Fruit fly (Drosophila melanogaster) whole organism, prepupa: Measurements from ENCODE around the gene Cpr23B.

Source experiments
- CG10631 ChIP-seq: fragments of 200-800 bp; sonication (Bioruptor generic); optimal IDR thresholded peaks from 2 replicates; lab custom pipeline; 2016; ENCODE audit warnings: missing biosample characterization, missing genetic modification characterization
- CG10669 ChIP-seq: fragments of 200-800 bp; sonication (Bioruptor generic); optimal IDR thresholded peaks from 3 replicates; lab custom pipeline; 2018; ENCODE audit warnings: missing biosample characterization, mild to moderate bottlenecking, missing genetic modification characterization, moderate library complexity
- CG11294 ChIP-seq: fragments of 200-800 bp; sonication (Bioruptor generic); IDR thresholded peaks from 2 replicates; pipeline ENCODE4 v1.3.6; 2022; ENCODE audit warnings: missing biosample characterization, missing genetic modification characterization
- CG11762 ChIP-seq: fragments of 200-800 bp; sonication (Bioruptor generic); optimal IDR thresholded peaks from 3 replicates; lab custom pipeline; 2016; ENCODE audit warnings: missing biosample characterization, missing genetic modification characterization; ENCODE audit not compliant: insufficient read depth
- CG15336 ChIP-seq: fragments of 200-800 bp; sonication (Bioruptor generic); IDR thresholded peaks from 2 replicates; pipeline ENCODE4 v1.3.6; 2022; ENCODE audit warnings: missing biosample characterization, missing genetic modification characterization
- CG1621 ChIP-seq: fragments of 200-800 bp; sonication (Bioruptor generic); optimal IDR thresholded peaks from 3 replicates; lab custom pipeline; 2018; ENCODE audit warnings: missing biosample characterization, mild to moderate bottlenecking, missing genetic modification characterization
- CG16779 ChIP-seq: fragments of 200-800 bp; sonication (Bioruptor generic); optimal IDR thresholded peaks from 3 replicates; lab custom pipeline; 2017; ENCODE audit warnings: missing biosample characterization, mild to moderate bottlenecking, missing genetic modification characterization
- CG3032 ChIP-seq: fragments of 200-800 bp; optimal IDR thresholded peaks from 2 replicates; lab custom pipeline; 2019; ENCODE audit warnings: missing biosample characterization, mild to moderate bottlenecking, missing genetic modification characterization, moderate library complexity
- CG31627 ChIP-seq: fragments of 200-800 bp; sonication (Bioruptor generic); optimal IDR thresholded peaks from 3 replicates; lab custom pipeline; 2016; ENCODE audit warnings: missing biosample characterization, missing genetic modification characterization
- CG32006 ChIP-seq: fragments of 200-800 bp; sonication (Bioruptor generic); optimal IDR thresholded peaks from 3 replicates; lab custom pipeline; 2017; ENCODE audit warnings: missing biosample characterization, mild to moderate bottlenecking, missing genetic modification characterization
- CG3919 ChIP-seq: fragments of 200-800 bp; sonication (Bioruptor generic); optimal IDR thresholded peaks from 3 replicates; lab custom pipeline; 2016; ENCODE audit warnings: missing biosample characterization, missing genetic modification characterization
- CG4318 ChIP-seq: fragments of 200-800 bp; sonication (Bioruptor generic); optimal IDR thresholded peaks from 3 replicates; lab custom pipeline; 2017; ENCODE audit warnings: missing biosample characterization, mild to moderate bottlenecking, missing genetic modification characterization
- CG6163 ChIP-seq: fragments of 200-800 bp; sonication (Bioruptor generic); IDR thresholded peaks from 3 replicates; pipeline ENCODE4 v1.3.6; 2022; ENCODE audit warnings: missing biosample characterization, missing genetic modification characterization
- CG6276 ChIP-seq: fragments of 200-800 bp; sonication (Bioruptor generic); optimal IDR thresholded peaks from 2 replicates; lab custom pipeline; 2017; ENCODE audit warnings: missing biosample characterization, mild to moderate bottlenecking, missing genetic modification characterization
- CG6792 ChIP-seq: fragments of 200-800 bp; sonication (Bioruptor generic); optimal IDR thresholded peaks from 3 replicates; lab custom pipeline; 2016; ENCODE audit warnings: missing biosample characterization, missing genetic modification characterization
- CG6808 ChIP-seq: fragments of 200-800 bp; sonication (Bioruptor generic); optimal IDR thresholded peaks from 3 replicates; lab custom pipeline; 2017; ENCODE audit warnings: missing biosample characterization, missing genetic modification characterization, mild to moderate bottlenecking, moderate library complexity, missing genetic modification reagents
- CG6854 ChIP-seq: fragments of 200-800 bp; sonication (Bioruptor generic); optimal IDR thresholded peaks from 2 replicates; lab custom pipeline; 2017; ENCODE audit warnings: missing biosample characterization, mild to moderate bottlenecking, missing genetic modification characterization
- CG7368 ChIP-seq: fragments of 200-800 bp; sonication (Bioruptor generic); optimal IDR thresholded peaks from 3 replicates; lab custom pipeline; 2016; ENCODE audit warnings: missing biosample characterization, missing genetic modification characterization
- CG9139 ChIP-seq: fragments of 200-800 bp; sonication (Bioruptor generic); optimal IDR thresholded peaks from 3 replicates; lab custom pipeline; 2017; ENCODE audit warnings: missing biosample characterization, mild to moderate bottlenecking, missing genetic modification characterization
- Eip78C ChIP-seq: fragments of 200-800 bp; sonication (Bioruptor generic); peaks from one replicate; lab custom pipeline; 2016; ENCODE audit warnings: missing biosample characterization, missing genetic modification characterization
- Ets21C ChIP-seq: fragments of 200-800 bp; sonication (Bioruptor generic); optimal IDR thresholded peaks from 3 replicates; lab custom pipeline; 2016; ENCODE audit warnings: missing biosample characterization, missing genetic modification characterization
- Hr38 ChIP-seq: sonication (Bioruptor generic); optimal IDR thresholded peaks from 2 replicates; lab custom pipeline; 2016; ENCODE audit warnings: missing biosample characterization, missing genetic modification characterization
- Hr39 ChIP-seq: fragments of 200-800 bp; sonication (Bioruptor generic); optimal IDR thresholded peaks from 2 replicates; lab custom pipeline; 2016; ENCODE audit warnings: missing biosample characterization, missing genetic modification characterization
- Hr4 ChIP-seq: fragments of 200-800 bp; sonication (Bioruptor generic); optimal IDR thresholded peaks from 3 replicates; lab custom pipeline; 2016; ENCODE audit warnings: missing biosample characterization, missing genetic modification characterization
- Lpt ChIP-seq: fragments of 200-800 bp; sonication (Bioruptor generic); optimal IDR thresholded peaks from 3 replicates; lab custom pipeline; 2016; ENCODE audit warnings: missing biosample characterization, missing genetic modification characterization
- Sox102F ChIP-seq: fragments of 200-800 bp; sonication (Bioruptor generic); optimal IDR thresholded peaks from 2 replicates; lab custom pipeline; 2016; ENCODE audit warnings: missing biosample characterization, mild to moderate bottlenecking, missing genetic modification characterization
- achi ChIP-seq: fragments of 200-800 bp; sonication (Bioruptor generic); optimal IDR thresholded peaks from 3 replicates; lab custom pipeline; 2016; ENCODE audit warnings: missing biosample characterization, missing genetic modification characterization
- acj6 ChIP-seq: fragments of 200-800 bp; sonication (Bioruptor generic); optimal IDR thresholded peaks from 3 replicates; lab custom pipeline; 2016; ENCODE audit warnings: missing biosample characterization, missing genetic modification characterization
- cyc ChIP-seq: fragments of 200-800 bp; sonication (Bioruptor generic); optimal IDR thresholded peaks from 3 replicates; lab custom pipeline; 2016; ENCODE audit warnings: missing biosample characterization, missing genetic modification characterization
- dac ChIP-seq: fragments of 200-800 bp; sonication (Bioruptor generic); optimal IDR thresholded peaks from 2 replicates; lab custom pipeline; 2017; ENCODE audit warnings: missing biosample characterization, mild to moderate bottlenecking, missing genetic modification characterization
- dsx ChIP-seq: fragments of 200-800 bp; optimal IDR thresholded peaks from 3 replicates; lab custom pipeline; 2019; ENCODE audit warnings: missing biosample characterization, mild to moderate bottlenecking, missing genetic modification characterization, moderate library complexity; ENCODE audit not compliant: poor library complexity, severe bottlenecking
- eg ChIP-seq: fragments of 200-800 bp; sonication (Bioruptor generic); IDR thresholded peaks from 3 replicates; pipeline ENCODE4 v1.3.6; 2022; ENCODE audit warnings: missing biosample characterization, missing genetic modification characterization
- fd59A ChIP-seq: fragments of 200-800 bp; sonication (Bioruptor generic); optimal IDR thresholded peaks from 2 replicates; lab custom pipeline; 2017; ENCODE audit warnings: missing biosample characterization, mild to moderate bottlenecking, missing genetic modification characterization, missing genetic modification reagents
- lz ChIP-seq: fragments of 200-800 bp; sonication (Bioruptor generic); optimal IDR thresholded peaks from 3 replicates; lab custom pipeline; 2016; ENCODE audit warnings: missing biosample characterization, missing genetic modification characterization
- salr ChIP-seq, 2 experiments: fragments of 200-800 bp; sonication (Bioruptor generic); optimal IDR thresholded peaks; 3 replicates each; lab custom pipeline; 2016 to 2018; ENCODE audit warnings: missing biosample characterization in 2 of 2, missing genetic modification characterization in 2 of 2, mild to moderate bottlenecking in 1 of 2
- ss ChIP-seq, 2 experiments: fragments of 200-800 bp; sonication (Bioruptor generic); optimal IDR thresholded peaks; 2 replicates in 1 of 2; 3 replicates in 1 of 2; lab custom pipeline; 2017 to 2018; ENCODE audit warnings: mild to moderate bottlenecking in 2 of 2, missing biosample characterization in 2 of 2, missing genetic modification characterization in 2 of 2, moderate library complexity in 1 of 2
- svp ChIP-seq: fragments of 200-800 bp; sonication (Bioruptor generic); peaks from one replicate; lab custom pipeline; 2016; ENCODE audit warnings: missing biosample characterization, missing genetic modification characterization

Cpr23B gene

DNA sequence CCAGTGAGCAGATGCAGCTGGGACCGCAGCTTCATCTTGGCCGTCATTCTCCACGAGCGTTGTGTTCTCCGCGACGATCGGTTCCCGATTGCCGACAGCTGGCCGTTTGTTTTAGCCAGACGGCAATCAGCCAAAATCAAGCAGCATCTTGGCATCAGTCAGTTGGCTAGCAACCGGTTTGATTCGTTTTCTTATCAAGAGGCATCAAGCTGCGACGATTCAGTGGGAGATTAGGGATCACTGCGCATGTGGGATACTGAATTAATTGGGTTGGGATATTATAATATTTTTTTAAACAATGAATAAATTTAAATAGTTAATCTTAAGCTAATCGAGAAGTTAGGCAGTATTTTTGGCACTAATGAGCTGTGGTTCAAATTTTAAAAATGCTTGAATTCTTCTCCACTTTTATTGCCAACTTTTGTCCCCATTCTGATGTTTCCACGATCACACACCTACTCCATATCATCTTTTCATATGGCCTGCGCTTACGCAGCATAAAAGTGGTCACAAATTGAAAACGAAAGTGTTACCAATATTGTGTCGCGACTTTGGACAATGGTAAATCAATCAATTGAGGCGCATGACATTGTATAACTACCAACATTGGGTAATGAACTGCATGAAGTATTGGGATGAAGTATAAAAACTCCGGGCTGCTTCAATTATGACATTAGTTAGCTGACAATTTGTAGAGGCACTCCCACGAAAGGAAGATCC is at the start of gene Cpr23B, which contains the start of gene CG3119:
Cpr23B (plus strand) TSS at position 670 of the 720 bp plus-strand sequence.
CG3119 (minus strand) TSS at position 92 of the 720 bp plus-strand sequence.
- TF ChIP-seq salr (GFP tag; optimal IDR thresholded peaks at IDR 0.05; lab: Kevin White, UChicago) (no peak), CG32006 (GFP tag; lab: Kevin White, UChicago) (no peak), achi (GFP tag; lab: Kevin White, UChicago) (no peak), Hr39 (GFP tag; lab: Kevin White, UChicago) (no peak), dac (no peak), Eip78C (GFP tag; lab: Kevin White, UChicago) (no peak), CG11294 (GFP tag; lab: Robert Waterston, UW) (no peak), CG3919 (GFP tag; lab: Kevin White, UChicago) (no peak), CG9139 (GFP tag; lab: Kevin White, UChicago) (no peak), cyc (GFP tag; lab: Kevin White, UChicago) (no peak), CG6808 (GFP tag; lab: Kevin White, UChicago) (no peak), lz (GFP tag; lab: Kevin White, UChicago) (no peak)

dm6 chr2L:2797186-2797585 is 41.0 kb upstream of the Cpr23B start:
- TF ChIP-seq Eip78C (GFP tag; lab: Kevin White, UChicago) = no peak
- no peak for TF ChIP-seq CG4318 (GFP tag; lab: Kevin White, UChicago)
- TF ChIP-seq Hr39 (GFP tag; lab: Kevin White, UChicago) = no peak
- no peak for TF ChIP-seq CG1621 (tag; lab: Kevin White, UChicago)
- TF ChIP-seq CG31627 = no peak
- TF ChIP-seq, all 60 proteins: peak for 0

- no peak for TF ChIP-seq Hr39 (GFP tag; lab: Kevin White, UChicago)
- peak; percentile 8 for TF ChIP-seq Hr4 (GFP tag; lab: Kevin White, UChicago)
- peak; percentile 51; the same call in 1 of the 3 replicates for TF ChIP-seq CG6163 (GFP tag; lab: Robert Waterston, UW)
- no peak for TF ChIP-seq Sox102F (GFP tag; lab: Kevin White, UChicago)
- no peak for TF ChIP-seq CG6792 (GFP tag; lab: Kevin White, UChicago)
- peak; percentile 18; the same call in 1 of the 2 replicates for TF ChIP-seq CG15336 (GFP tag; lab: Robert Waterston, UW)
- TF ChIP-seq Eip78C (GFP tag; lab: Kevin White, UChicago) = peak; percentile 66
- TF ChIP-seq eg (GFP tag; lab: Robert Waterston, UW) = 0 out of 3 replicates have a peak, but pooled peaks have one; percentile 13
- no peak for TF ChIP-seq acj6
- peak; percentile 28 for TF ChIP-seq svp (GFP tag; lab: Kevin White, UChicago)
- TF ChIP-seq dsx (GFP tag; lab: Kevin White, UChicago) = peak; percentile 28
Measured at dm6 chr2L:2799909-2800478, 38.2 kb upstream of the Cpr23B start, which contains the start of gene Syt1. Syt1 (minus strand) TSS chr2L:2799979.

DNA sequence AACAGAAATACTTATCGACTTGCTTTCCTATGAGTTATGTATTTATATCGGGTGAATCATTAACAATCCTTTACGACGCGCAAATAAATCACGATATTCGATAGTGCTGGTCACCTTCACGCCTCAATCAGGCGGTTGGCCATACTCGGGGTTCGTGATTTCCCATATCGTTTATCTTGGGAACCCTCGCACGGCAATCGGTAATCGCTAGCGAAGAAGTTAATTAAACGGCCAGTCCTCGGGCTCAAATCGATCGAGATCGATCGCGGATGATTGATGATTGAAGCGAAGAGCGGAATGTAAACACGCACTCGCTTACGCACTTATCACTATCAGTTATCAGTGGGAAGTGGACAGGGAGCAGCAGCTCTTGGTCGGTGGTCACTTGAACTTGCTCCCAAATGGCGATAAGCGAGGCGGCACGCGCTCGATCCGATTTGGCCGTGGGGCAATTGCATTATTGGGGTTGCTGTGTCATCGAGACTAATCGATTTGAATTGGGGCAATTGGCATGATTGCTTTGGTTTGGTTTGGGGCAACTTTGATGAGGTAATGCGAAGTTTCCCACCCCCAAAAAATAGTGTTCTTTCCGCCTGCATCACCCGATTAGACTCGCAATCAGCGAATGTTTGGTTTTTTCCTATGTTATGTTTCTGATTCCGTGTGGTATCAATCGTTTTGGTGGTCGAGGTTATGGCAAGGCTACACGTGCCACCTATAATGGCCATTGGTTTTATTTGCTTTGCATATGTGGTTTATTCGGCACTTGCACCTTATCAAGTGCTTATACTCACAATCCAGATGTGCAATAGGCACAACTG is 37.0 kb upstream of the Cpr23B start:
- peak; percentile 91 for TF ChIP-seq svp (GFP tag; lab: Kevin White, UChicago)
- TF ChIP-seq CG10631 (GFP tag; lab: Kevin White, UChicago) = no peak

dm6 chr2L:2802527-2802926 is 35.7 kb upstream of the Cpr23B start:
- TF ChIP-seq CG4318 (GFP tag; lab: Kevin White, UChicago) (no peak), Ets21C (GFP tag; lab: Kevin White, UChicago) (no peak), CG6854 (GFP tag; lab: Kevin White, UChicago) (peak; percentile 32), CG6276 (GFP tag; lab: Kevin White, UChicago) (peak; percentile 88), CG10669 (peak; percentile 57), dsx (GFP tag; lab: Kevin White, UChicago) (no peak), CG3032 (tag; lab: Kevin White, UChicago) (peak; percentile 16), fd59A (GFP tag; lab: Kevin White, UChicago) (no peak), CG32006 (GFP tag; lab: Kevin White, UChicago) (no peak), CG10631 (GFP tag; lab: Kevin White, UChicago) (no peak), Eip78C (GFP tag; lab: Kevin White, UChicago) (peak; percentile 76), eg (GFP tag; lab: Robert Waterston, UW) (0 out of 3 replicates have a peak, but pooled peaks have one; percentile 37), Hr4 (GFP tag; lab: Kevin White, UChicago) (peak; percentile 3), CG9139 (GFP tag; lab: Kevin White, UChicago) (peak; percentile 88), ss (GFP tag; optimal IDR thresholded peaks at IDR 0.05; lab: Kevin White, UChicago) (peak; percentile 90 to 91), Lpt (peak; percentile 10), CG31627 (no peak), CG3919 (GFP tag; lab: Kevin White, UChicago) (peak; percentile 43), CG11762 (GFP tag; lab: Kevin White, UChicago) (no peak), Hr38 (GFP tag; lab: Kevin White, UChicago) (peak; percentile 27), CG16779 (tag; lab: Kevin White, UChicago) (peak; percentile 39), CG7368 (peak; percentile 33)
